Fruit fly (Drosophila melanogaster) whole organism, embryonic: ENCODE data around the gene Obp19b.

ENCODE experiments used
- ATbp ChIP-seq: fragments of 200-800 bp; sonication (Bioruptor generic); optimal IDR thresholded peaks from 2 replicates; lab custom pipeline; 2017; ENCODE audit warnings: missing biosample characterization, mild to moderate bottlenecking, missing genetic modification characterization, missing genetic modification reagents
- BEAF-32 ChIP-seq: fragments of 200-800 bp; sonication (Bioruptor generic); optimal IDR thresholded peaks from 3 replicates; lab custom pipeline; 2017; ENCODE audit warnings: missing biosample characterization, missing genetic modification characterization, mild to moderate bottlenecking, moderate library complexity, missing genetic modification reagents
- CG12659 ChIP-seq: fragments of 200-800 bp; sonication (Bioruptor generic); optimal IDR thresholded peaks from 3 replicates; lab custom pipeline; 2017; ENCODE audit warnings: mild to moderate bottlenecking, missing biosample characterization, missing genetic modification reagents, missing genetic modification characterization
- CG15011 ChIP-seq: fragments of 200-800 bp; sonication (Bioruptor generic); optimal IDR thresholded peaks from 3 replicates; lab custom pipeline; 2018; ENCODE audit warnings: missing biosample characterization, mild to moderate bottlenecking, missing genetic modification characterization
- CG15514 ChIP-seq: fragments of 200-800 bp; sonication (Bioruptor generic); optimal IDR thresholded peaks from 3 replicates; lab custom pipeline; 2017; ENCODE audit warnings: missing biosample characterization, missing genetic modification characterization, mild to moderate bottlenecking, moderate library complexity, missing genetic modification reagents
- CG1647 ChIP-seq: fragments of 200-800 bp; sonication (Bioruptor generic); optimal IDR thresholded peaks from 3 replicates; lab custom pipeline; 2016; ENCODE audit warnings: missing biosample characterization, missing genetic modification characterization
- CG16813 ChIP-seq: fragments of 200-800 bp; sonication (Bioruptor generic); IDR thresholded peaks from 3 replicates; pipeline ENCODE4 v1.3.6; 2022; ENCODE audit warnings: missing biosample characterization, missing genetic modification characterization; ENCODE audit not compliant: partially characterized antibody
- CG1832 ChIP-seq: fragments of 200-800 bp; sonication (Bioruptor generic); optimal IDR thresholded peaks from 2 replicates; lab custom pipeline; 2017; ENCODE audit warnings: missing biosample characterization, mild to moderate bottlenecking, missing genetic modification characterization, inconsistent platforms
- CG32532 ChIP-seq: fragments of 200-800 bp; sonication (Bioruptor generic); IDR thresholded peaks from 2 replicates; pipeline ENCODE4 v1.3.6; 2022; ENCODE audit warnings: missing biosample characterization, missing genetic modification characterization
- CG34376 ChIP-seq: fragments of 200-800 bp; sonication (Bioruptor generic); optimal IDR thresholded peaks from 2 replicates; lab custom pipeline; 2018; ENCODE audit warnings: missing biosample characterization, mild to moderate bottlenecking, missing genetic modification characterization
- CG3995 ChIP-seq: fragments of 200-800 bp; sonication (Bioruptor generic); optimal IDR thresholded peaks from 3 replicates; lab custom pipeline; 2016; ENCODE audit warnings: missing biosample characterization, missing genetic modification characterization
- CG4360 ChIP-seq: fragments of 200-800 bp; sonication (Bioruptor generic); IDR thresholded peaks from 2 replicates; pipeline ENCODE4 v1.3.6; 2022; ENCODE audit warnings: missing biosample characterization, missing genetic modification characterization
- CG4820 ChIP-seq: fragments of 200-800 bp; sonication (Bioruptor generic); optimal IDR thresholded peaks from 3 replicates; lab custom pipeline; 2016; ENCODE audit warnings: missing biosample characterization, missing genetic modification characterization
- CG8359 ChIP-seq: fragments of 200-800 bp; sonication (Bioruptor generic); optimal IDR thresholded peaks from 2 replicates; lab custom pipeline; 2017; ENCODE audit warnings: missing biosample characterization, mild to moderate bottlenecking, missing genetic modification characterization, borderline replicate concordance
- CG8388 ChIP-seq: fragments of 200-800 bp; sonication (Bioruptor generic); optimal IDR thresholded peaks from 2 replicates; lab custom pipeline; 2019; ENCODE audit warnings: missing biosample characterization, mild to moderate bottlenecking, missing genetic modification characterization, moderate library complexity
- CG8478 ChIP-seq: fragments of >200 bp; optimal IDR thresholded peaks from 2 replicates; lab custom pipeline; 2018
- Dp ChIP-seq: fragments of 200-800 bp; sonication (Bioruptor generic); optimal IDR thresholded peaks from 2 replicates; lab custom pipeline; 2018; ENCODE audit warnings: missing biosample characterization, mild to moderate bottlenecking, missing genetic modification characterization, moderate library complexity
- E2f1 ChIP-seq: fragments of 200-800 bp; sonication (Bioruptor generic); IDR thresholded peaks from 2 replicates; pipeline ENCODE4 v1.3.6; 2022; ENCODE audit warnings: missing biosample characterization, missing genetic modification characterization
- Hand ChIP-seq: fragments of 200-800 bp; sonication (Bioruptor generic); optimal IDR thresholded peaks from 2 replicates; lab custom pipeline; 2017; ENCODE audit warnings: mild to moderate bottlenecking, missing biosample characterization, missing genetic modification reagents, missing genetic modification characterization
- Hmr ChIP-seq: fragments of 200-800 bp; sonication (Bioruptor generic); optimal IDR thresholded peaks from 3 replicates; lab custom pipeline; 2017; ENCODE audit warnings: mild to moderate bottlenecking, missing biosample characterization, missing genetic modification reagents, missing genetic modification characterization
- Lhr ChIP-seq: fragments of 200-800 bp; sonication (Bioruptor generic); optimal IDR thresholded peaks from 3 replicates; lab custom pipeline; 2017; ENCODE audit warnings: mild to moderate bottlenecking, missing biosample characterization, missing genetic modification reagents, missing genetic modification characterization
- Lim3 ChIP-seq: fragments of 200-800 bp; sonication (Bioruptor generic); IDR thresholded peaks from 2 replicates; pipeline ENCODE4 v1.3.6; 2022; ENCODE audit warnings: missing biosample characterization, missing genetic modification characterization
- MESR4 ChIP-seq: fragments of 200-800 bp; sonication (Bioruptor generic); optimal IDR thresholded peaks from 2 replicates; lab custom pipeline; 2018; ENCODE audit warnings: missing biosample characterization, mild to moderate bottlenecking, missing genetic modification characterization, moderate library complexity
- Rx ChIP-seq: fragments of 200-800 bp; sonication (Bioruptor generic); IDR thresholded peaks from 2 replicates; pipeline ENCODE4 v1.3.6; 2022; ENCODE audit warnings: missing biosample characterization, missing genetic modification characterization
- Sox100B ChIP-seq: fragments of 200-800 bp; sonication (Bioruptor generic); optimal IDR thresholded peaks from 3 replicates; lab custom pipeline; 2018; ENCODE audit warnings: missing biosample characterization, mild to moderate bottlenecking, missing genetic modification characterization
- YL-1 ChIP-seq: fragments of 200-800 bp; sonication (Bioruptor generic); optimal IDR thresholded peaks from 3 replicates; lab custom pipeline; 2017; ENCODE audit warnings: missing biosample characterization, mild to moderate bottlenecking, missing genetic modification characterization
- amos ChIP-seq: fragments of 200-800 bp; sonication (Bioruptor generic); IDR thresholded peaks from 2 replicates; pipeline ENCODE4 v1.3.6; 2022; ENCODE audit warnings: missing biosample characterization, missing genetic modification characterization; ENCODE audit not compliant: partially characterized antibody
- ash1 ChIP-seq: fragments of 200-800 bp; sonication (Bioruptor generic); optimal IDR thresholded peaks from 2 replicates; lab custom pipeline; 2018; ENCODE audit warnings: missing biosample characterization, mild to moderate bottlenecking, missing genetic modification characterization
- bowl ChIP-seq: fragments of 200-800 bp; sonication (Bioruptor generic); IDR thresholded peaks from 2 replicates; pipeline ENCODE4 v1.3.6; 2022; ENCODE audit warnings: missing biosample characterization, missing genetic modification characterization
- chif ChIP-seq, 2 experiments: fragments of 200-800 bp; sonication (Bioruptor generic); optimal IDR thresholded peaks; 3 replicates each; lab custom pipeline; 2016; ENCODE audit warnings: missing biosample characterization in 2 of 2, missing genetic modification characterization in 2 of 2
- chn ChIP-seq: fragments of 200-800 bp; sonication (Bioruptor generic); optimal IDR thresholded peaks from 2 replicates; lab custom pipeline; 2016; ENCODE audit warnings: missing biosample characterization, missing genetic modification characterization
- crp ChIP-seq, 2 experiments: fragments of 200-800 bp; sonication (Bioruptor generic); optimal IDR thresholded peaks; 2 replicates in 1 of 2; 3 replicates in 1 of 2; lab custom pipeline; 2017; ENCODE audit warnings: missing biosample characterization in 2 of 2, missing genetic modification characterization in 2 of 2, mild to moderate bottlenecking in 1 of 2, moderate library complexity in 1 of 2
- dimm ChIP-seq: fragments of 200-800 bp; sonication (Bioruptor generic); IDR thresholded peaks from 2 replicates; pipeline ENCODE4 v1.3.6; 2022; ENCODE audit warnings: missing biosample characterization, missing genetic modification characterization
- dm ChIP-seq: fragments of 200-800 bp; sonication (Bioruptor generic); optimal IDR thresholded peaks from 3 replicates; lab custom pipeline; 2016; ENCODE audit warnings: missing biosample characterization, missing genetic modification characterization
- dmrt11E ChIP-seq: fragments of 200-800 bp; sonication (Bioruptor generic); optimal IDR thresholded peaks from 3 replicates; lab custom pipeline; 2018; ENCODE audit warnings: missing biosample characterization, mild to moderate bottlenecking, missing genetic modification characterization, moderate library complexity
- fru ChIP-seq: fragments of >200 bp; optimal IDR thresholded peaks from 2 replicates; lab custom pipeline; 2017
- her ChIP-seq: fragments of 200-800 bp; sonication (Bioruptor generic); optimal IDR thresholded peaks from 2 replicates; lab custom pipeline; 2016; ENCODE audit warnings: missing biosample characterization, missing genetic modification characterization
- insv ChIP-seq, 2 experiments: fragments of 200-800 bp; sonication (Bioruptor generic); optimal IDR thresholded peaks; 3 replicates each; lab custom pipeline; 2016 to 2018; ENCODE audit warnings: missing biosample characterization in 2 of 2, missing genetic modification characterization in 2 of 2
- kay ChIP-seq: fragments of 200-800 bp; sonication (Bioruptor generic); optimal IDR thresholded peaks from 2 replicates; lab custom pipeline; 2016; ENCODE audit warnings: missing biosample characterization, missing genetic modification characterization
- lab ChIP-seq: fragments of 200-800 bp; sonication (Bioruptor generic); optimal IDR thresholded peaks from 3 replicates; lab custom pipeline; 2017; ENCODE audit warnings: missing biosample characterization, missing genetic modification characterization, mild to moderate bottlenecking, moderate library complexity, missing genetic modification reagents
- lbe ChIP-seq: fragments of 200-800 bp; sonication (Bioruptor generic); optimal IDR thresholded peaks from 2 replicates; lab custom pipeline; 2016; ENCODE audit warnings: missing biosample characterization, mild to moderate bottlenecking, missing genetic modification characterization
- lilli ChIP-seq: fragments of 200-800 bp; sonication (Bioruptor generic); optimal IDR thresholded peaks from 3 replicates; lab custom pipeline; 2016; ENCODE audit warnings: missing biosample characterization, missing genetic modification characterization
- luna ChIP-seq: fragments of 200-800 bp; sonication (Bioruptor generic); optimal IDR thresholded peaks from 2 replicates; lab custom pipeline; 2016; ENCODE audit warnings: missing biosample characterization, missing genetic modification characterization
- nau ChIP-seq: fragments of 200-800 bp; sonication (Bioruptor generic); optimal IDR thresholded peaks from 3 replicates; lab custom pipeline; 2017; ENCODE audit warnings: missing biosample characterization, mild to moderate bottlenecking, missing genetic modification characterization, missing genetic modification reagents
- peb ChIP-seq: fragments of 200-800 bp; sonication (Bioruptor generic); IDR thresholded peaks from 2 replicates; pipeline ENCODE4 v1.3.6; 2022; ENCODE audit warnings: missing biosample characterization, missing genetic modification characterization
- salm ChIP-seq: fragments of 200-800 bp; sonication (Bioruptor generic); optimal IDR thresholded peaks from 2 replicates; lab custom pipeline; 2018; ENCODE audit warnings: missing biosample characterization, mild to moderate bottlenecking, missing genetic modification characterization
- sr ChIP-seq: fragments of 200-800 bp; sonication (Bioruptor generic); IDR thresholded peaks from 3 replicates; pipeline ENCODE4 v1.3.6; 2022; ENCODE audit warnings: missing biosample characterization, missing genetic modification characterization
- sug ChIP-seq: fragments of 200-800 bp; optimal IDR thresholded peaks from 2 replicates; lab custom pipeline; 2019; ENCODE audit warnings: missing biosample characterization, mild to moderate bottlenecking, missing genetic modification characterization, moderate library complexity
- tin ChIP-seq: fragments of 200-800 bp; sonication (Bioruptor generic); optimal IDR thresholded peaks from 3 replicates; lab custom pipeline; 2016; ENCODE audit warnings: missing biosample characterization, missing genetic modification characterization
- trem ChIP-seq: fragments of 200-800 bp; optimal IDR thresholded peaks from 3 replicates; lab custom pipeline; 2019; ENCODE audit warnings: missing biosample characterization, mild to moderate bottlenecking, missing genetic modification characterization, moderate library complexity
- zen2 ChIP-seq: fragments of 200-800 bp; sonication (Bioruptor generic); IDR thresholded peaks from 3 replicates; pipeline ENCODE4 v1.3.6; 2022; ENCODE audit warnings: missing biosample characterization, missing genetic modification characterization; ENCODE audit not compliant: partially characterized antibody

Gene Obp19b

dm6 chrX:20391230-20391629 is 25.3 kb upstream of the Obp19b start (continued):
- TF ChIP-seq chif (GFP tag; optimal IDR thresholded peaks at IDR 0.05; lab: Kevin White, UChicago) (no peak), crp (GFP tag; optimal IDR thresholded peaks at IDR 0.05; lab: Kevin White, UChicago) (peak in 1 of 2 experiments; percentile 74), lilli (GFP tag; lab: Kevin White, UChicago) (no peak), sug (tag; lab: Kevin White, UChicago) (peak; percentile 7), chn (GFP tag; lab: Kevin White, UChicago) (no peak), Hmr (GFP tag; lab: Kevin White, UChicago) (no peak), lbe (GFP tag; lab: Kevin White, UChicago) (no peak), amos (GFP tag; lab: Robert Waterston, UW) (peak; percentile 41; the same call in 1 of the 2 replicates), peb (no peak), CG32532 (GFP tag; lab: Robert Waterston, UW) (no peak), CG15011 (GFP tag; lab: Kevin White, UChicago) (no peak), CG8388 (no peak), E2f1 (no peak), MESR4 (peak; percentile 66), kay (GFP tag; lab: Kevin White, UChicago) (no peak), Sox100B (GFP tag; lab: Kevin White, UChicago) (no peak), sr (no peak), dmrt11E (tag; lab: Kevin White, UChicago) (no peak), tin (GFP tag; lab: Kevin White, UChicago) (no peak), CG8359 (GFP tag; lab: Kevin White, UChicago) (no peak), YL-1 (GFP tag; lab: Kevin White, UChicago) (peak; percentile 49), Dp (GFP tag; lab: Kevin White, UChicago) (peak; percentile 38), ATbp (no peak), lab (GFP tag; lab: Kevin White, UChicago) (no peak), Lim3 (GFP tag; lab: Robert Waterston, UW) (no peak), CG34376 (GFP tag; lab: Kevin White, UChicago) (no peak), Rx (GFP tag; lab: Robert Waterston, UW) (no peak), CG4360 (no peak), zen2 (GFP tag; lab: Robert Waterston, UW) (no peak), CG3995 (GFP tag; lab: Kevin White, UChicago) (peak; percentile 7), CG4820 (GFP tag; lab: Kevin White, UChicago) (no peak), Lhr (GFP tag; lab: Kevin White, UChicago) (peak; percentile 17), Hand (GFP tag; lab: Kevin White, UChicago) (no peak), fru (no peak), CG12659 (GFP tag; lab: Kevin White, UChicago) (peak; percentile 15), ash1 (GFP tag; lab: Kevin White, UChicago) (no peak), insv (GFP tag; optimal IDR thresholded peaks at IDR 0.05; lab: Kevin White, UChicago) (no peak), CG16813 (peak; percentile 43; the same call in 1 of the 3 replicates), nau (GFP tag; lab: Kevin White, UChicago) (no peak), dimm (GFP tag; lab: Robert Waterston, UW) (no peak), salm (no peak), CG1832 (no peak), bowl (GFP tag; lab: Robert Waterston, UW) (no peak), her (GFP tag; lab: Kevin White, UChicago) (no peak), dm (peak; percentile 94), CG8478 (lab: Kevin White, UChicago) (no peak), trem (peak; percentile 28), luna (no peak), CG15514 (GFP tag; lab: Kevin White, UChicago) (peak; percentile 7), BEAF-32 (GFP tag; lab: Kevin White, UChicago) (peak; percentile 39), CG1647 (GFP tag; lab: Kevin White, UChicago) (no peak)
